Fruit fly (Drosophila melanogaster): Measurements from ENCODE around the gene Rsod.

Rsod gene

DNA sequence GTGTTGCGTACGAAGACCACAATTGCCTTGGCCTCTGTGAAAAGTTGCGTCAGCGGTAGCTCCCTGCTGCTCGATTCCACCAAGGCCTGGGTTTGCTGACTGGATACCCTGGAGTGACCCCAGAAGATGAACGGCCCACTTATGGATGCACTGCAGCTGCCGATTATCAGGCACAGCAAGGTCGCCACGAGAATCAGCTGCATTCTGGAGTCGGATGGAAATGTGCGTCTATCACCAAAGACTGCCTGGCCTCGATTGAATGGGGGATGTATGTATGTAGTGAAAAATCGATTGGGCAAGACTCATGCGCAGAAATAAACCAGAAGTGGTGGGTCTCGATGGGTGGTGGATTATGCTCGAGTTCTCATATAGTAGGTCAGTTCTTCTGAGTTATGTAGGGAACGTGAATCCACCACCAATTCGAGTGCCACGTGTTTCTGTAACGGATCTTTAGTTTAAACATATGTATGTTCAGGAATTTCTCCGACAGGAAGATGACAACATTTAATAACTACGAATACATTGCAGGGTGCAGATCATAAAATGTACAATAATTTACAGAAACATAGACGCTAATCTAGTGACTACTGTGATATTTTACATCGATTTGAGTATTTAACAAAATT, 4.7 kb downstream of the Rsod start, which contains the start of gene VhaAC45RP:
VhaAC45RP (minus strand) TSS at position 261 of the 626 bp plus-strand sequence.
- no peak for TF ChIP-seq CTCF (optimal IDR thresholded peaks at IDR 0.05)
- no peak for TF ChIP-seq CG8478 (optimal IDR thresholded peaks at IDR 0.05)

DNA sequence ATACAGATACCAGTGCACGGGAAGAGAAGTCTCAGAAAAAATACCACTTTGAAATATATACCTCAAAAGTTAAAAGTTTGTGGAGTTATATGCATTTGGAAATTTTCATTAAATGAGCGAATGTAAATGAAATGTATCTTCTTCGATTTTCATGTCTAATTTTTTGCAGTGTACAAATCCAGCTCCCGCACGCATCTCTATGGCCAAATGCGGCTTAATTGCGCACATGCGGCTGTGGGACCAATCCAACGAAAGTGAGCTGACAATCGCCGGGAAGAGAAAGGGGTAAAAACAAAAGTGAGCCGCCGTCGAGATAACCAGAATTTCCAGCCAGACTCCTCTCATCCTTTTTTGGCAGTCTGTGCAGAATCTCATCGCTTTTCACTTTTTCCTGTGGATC, 6.8 kb downstream of the Rsod start:
- TF ChIP-seq CG8478 (optimal IDR thresholded peaks at IDR 0.05): no peak
- TF ChIP-seq CTCF (optimal IDR thresholded peaks at IDR 0.05): no peak

DNA sequence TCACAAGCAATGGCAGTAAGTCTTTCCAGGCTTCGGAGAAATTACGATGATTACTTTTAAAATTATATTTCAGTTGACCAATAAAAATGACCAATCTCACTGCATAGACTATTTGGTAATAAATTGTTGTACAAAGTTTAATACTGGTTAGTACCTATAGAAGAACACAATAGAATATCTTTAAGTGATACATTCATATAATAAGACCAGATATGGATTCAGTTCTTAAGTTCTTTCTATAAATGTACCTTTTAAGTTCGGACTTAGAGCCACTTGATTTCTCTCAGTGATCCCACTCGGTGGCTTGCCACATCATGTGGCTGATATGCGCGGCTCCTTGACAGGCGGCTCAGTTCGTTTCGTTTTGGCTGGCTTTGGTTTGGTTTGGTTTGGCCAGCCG, 7.8 kb downstream of the Rsod start:
- TF ChIP-seq CG8478 (optimal IDR thresholded peaks at IDR 0.05) (no peak), CTCF (optimal IDR thresholded peaks at IDR 0.05) (no peak)

DNA sequence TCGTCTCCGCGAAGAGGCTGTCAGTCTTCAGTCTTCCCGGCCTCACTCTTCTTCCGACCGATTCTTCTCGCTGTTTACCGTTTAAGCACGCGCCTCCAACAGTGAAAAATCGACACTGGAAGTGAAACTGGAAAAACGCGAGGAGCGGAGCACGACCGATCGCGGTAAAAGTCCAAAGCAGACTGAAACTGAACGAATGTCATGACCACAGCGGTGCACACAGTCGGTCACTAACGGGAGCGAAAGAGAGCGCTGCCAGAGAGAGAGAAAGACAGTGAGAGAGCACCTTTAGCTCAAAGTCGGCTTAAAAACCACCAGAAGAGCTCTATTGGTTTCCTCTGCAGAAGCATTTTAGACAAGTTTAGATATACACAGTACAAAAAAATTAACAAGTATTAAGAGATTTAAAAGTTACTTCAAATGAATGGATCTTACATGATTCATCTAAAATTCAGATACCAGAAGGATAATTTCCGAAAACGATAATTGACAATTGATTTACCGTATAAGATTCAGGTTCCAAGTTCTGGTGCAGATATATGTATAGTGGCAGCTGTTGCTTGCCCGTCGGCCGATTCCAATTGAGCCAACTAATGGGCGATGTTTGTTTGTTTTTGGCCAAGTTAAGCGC, 10.6 kb downstream of the Rsod start, which contains the start of gene CG11498:
CG11498 (minus strand) TSS at position 162 of the 631 bp plus-strand sequence.
- TF ChIP-seq CTCF (optimal IDR thresholded peaks at IDR 0.05) (no peak), CG8478 (optimal IDR thresholded peaks at IDR 0.05) (no peak)

DNA sequence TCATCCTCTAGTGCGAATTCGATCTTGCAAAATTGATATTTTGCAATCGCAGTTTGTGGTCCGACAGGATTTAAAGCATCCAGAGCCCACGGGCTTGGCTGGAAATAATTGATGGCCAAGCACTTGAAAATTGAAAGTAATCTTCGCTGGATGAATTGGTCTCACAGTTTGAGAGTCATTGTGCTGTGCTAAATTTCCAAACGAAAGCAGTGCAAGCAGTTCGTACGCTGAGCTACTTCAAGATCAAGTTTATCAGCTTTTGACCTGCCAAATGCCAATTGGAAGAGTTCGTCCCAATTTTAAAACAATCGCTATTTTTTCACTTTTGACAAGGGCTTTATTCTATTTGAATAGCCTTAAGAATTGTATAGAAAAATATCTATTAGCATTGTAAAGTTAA, 17.1 kb downstream of the Rsod start:
- TF ChIP-seq CTCF (optimal IDR thresholded peaks at IDR 0.05) (peak in 1 of 2 experiments; percentile 56), CG8478 (optimal IDR thresholded peaks at IDR 0.05) (no peak)

DNA sequence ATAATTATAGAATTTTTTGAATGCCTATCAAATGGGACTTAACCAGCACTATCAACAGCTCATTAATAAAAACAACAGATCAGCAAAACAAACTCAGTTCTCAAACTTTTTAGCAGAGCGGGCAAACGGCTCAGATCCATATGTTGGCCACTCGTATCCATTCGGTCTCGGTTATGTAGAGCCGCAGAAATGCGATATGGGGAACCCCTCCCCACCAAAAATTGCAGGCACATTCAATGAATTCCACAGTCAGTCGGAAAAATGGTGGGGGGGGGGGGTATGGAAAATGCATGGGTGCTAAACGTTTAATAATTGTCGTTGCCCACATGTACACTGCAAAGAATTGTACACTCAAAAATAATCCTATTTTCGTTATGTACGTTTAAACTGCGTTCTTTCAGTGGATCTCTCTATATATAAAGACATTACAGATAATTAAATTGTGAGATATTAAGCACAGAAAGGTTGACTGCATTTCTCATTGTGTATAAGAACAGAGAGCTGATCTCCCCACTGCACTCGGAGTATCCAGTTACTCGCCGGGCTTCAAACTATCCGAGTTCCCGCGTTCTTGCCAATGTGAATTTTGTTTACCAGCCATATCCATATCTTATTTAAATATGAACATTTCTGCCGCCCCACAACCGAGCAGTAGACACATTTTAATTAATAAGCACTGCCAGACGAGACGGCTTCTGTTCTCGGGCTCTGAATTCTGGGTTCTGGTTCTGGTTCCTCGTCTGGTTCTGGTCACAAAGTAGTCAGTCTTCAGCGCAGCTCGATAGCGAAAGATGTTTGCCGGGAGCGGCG, 19.5 kb downstream of the Rsod start, which contains the start of gene CG15529:
CG15529 (plus strand) TSS at position 760 of the 810 bp plus-strand sequence.
- TF ChIP-seq CTCF (optimal IDR thresholded peaks at IDR 0.05) (no peak), CG8478 (optimal IDR thresholded peaks at IDR 0.05) (no peak)

DNA sequence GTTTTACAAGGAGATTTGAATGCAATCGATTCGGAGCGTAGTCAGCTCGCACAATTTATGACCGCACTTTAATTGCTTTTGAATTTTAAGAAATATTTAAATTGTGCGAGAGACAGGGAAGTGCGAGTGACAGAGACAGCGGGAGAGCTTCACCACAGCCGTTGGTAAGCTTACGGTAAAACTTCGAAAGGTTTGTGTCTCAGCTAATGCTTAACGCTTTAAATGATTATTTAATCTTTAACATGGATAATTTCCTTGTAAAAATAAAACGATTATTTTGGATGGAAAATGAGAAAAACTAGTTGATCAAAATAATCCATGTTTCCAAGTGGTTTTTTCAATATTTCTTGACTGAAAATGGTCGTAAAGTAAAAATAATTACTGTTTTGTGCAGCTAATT, 20.4 kb downstream of the Rsod start:
- TF ChIP-seq CG8478 (optimal IDR thresholded peaks at IDR 0.05) (no peak), CTCF (optimal IDR thresholded peaks at IDR 0.05) (no peak)

DNA sequence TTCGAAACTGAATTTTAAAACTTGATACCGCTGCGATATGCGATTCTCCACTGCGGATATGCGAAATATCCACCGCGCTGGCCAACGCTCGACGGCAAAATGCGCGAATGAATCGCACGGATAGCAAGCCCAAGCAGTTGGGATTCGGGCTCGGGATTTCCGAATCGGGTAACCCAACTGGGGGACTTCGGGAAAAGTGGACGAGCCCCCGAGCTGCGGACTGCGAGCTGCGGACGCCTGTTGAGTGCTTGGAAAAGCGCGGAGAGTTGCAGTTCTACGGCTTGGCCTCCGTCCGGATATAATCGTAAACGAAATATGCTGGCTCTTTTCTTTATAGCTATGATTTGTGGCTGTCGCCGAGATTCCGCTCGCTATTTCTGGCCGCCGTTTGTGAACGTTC, 21.5 kb downstream of the Rsod start, which contains the start of gene AdoR:
AdoR (minus strand) TSS at position 101 of the 400 bp plus-strand sequence.
- TF ChIP-seq CG8478 (optimal IDR thresholded peaks at IDR 0.05): no peak
- no peak for TF ChIP-seq CTCF (optimal IDR thresholded peaks at IDR 0.05)

DNA sequence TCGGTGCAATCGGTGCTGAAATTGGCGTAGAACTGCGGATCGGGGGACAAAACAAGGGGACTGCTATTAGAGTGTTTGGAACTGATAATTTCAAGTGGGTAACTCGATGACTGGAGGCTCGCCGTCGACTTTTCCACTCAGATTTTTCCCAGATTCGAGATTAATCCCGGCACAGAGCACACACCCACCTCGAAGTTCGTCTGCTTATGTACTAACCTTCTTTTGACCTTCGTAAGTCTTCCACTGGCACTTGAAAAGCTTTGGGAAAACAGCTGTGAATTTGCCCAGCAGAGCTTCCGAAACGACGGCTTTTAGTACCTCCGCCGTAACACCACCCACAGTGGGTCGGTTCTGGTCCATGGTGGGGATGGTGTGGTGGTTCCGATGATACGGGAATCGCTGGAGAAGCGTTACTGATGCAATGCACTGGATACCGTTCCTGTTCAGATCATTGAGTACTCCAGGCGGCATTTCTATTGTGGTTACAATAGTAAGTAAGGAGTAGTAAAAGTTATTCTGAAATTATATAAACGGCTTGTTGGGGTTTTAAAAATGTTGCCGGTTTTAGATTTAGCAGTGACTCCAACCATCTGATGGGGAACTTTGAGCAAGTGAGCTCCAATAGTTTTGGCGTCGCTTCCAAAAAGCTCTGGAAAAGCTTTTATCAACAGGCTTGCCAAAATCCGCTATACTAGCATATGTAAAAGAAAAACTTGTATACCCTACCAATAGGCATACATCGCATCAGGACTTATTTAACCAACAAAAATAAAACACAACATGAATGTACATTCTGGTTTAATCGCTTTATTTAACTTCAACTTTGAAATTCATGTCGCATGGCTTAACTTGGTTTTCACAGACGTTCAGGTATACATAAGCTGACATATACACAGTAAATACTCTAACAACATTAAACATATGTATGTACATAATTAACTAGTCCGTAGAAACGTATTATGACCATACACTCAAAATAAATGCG, 36.7 kb downstream of the Rsod start, which contains the start of gene Tpi:
Tpi (minus strand) TSS at position 537 of the 985 bp plus-strand sequence.
- TF ChIP-seq CG8478 (optimal IDR thresholded peaks at IDR 0.05) (no peak), CTCF (optimal IDR thresholded peaks at IDR 0.05) (no peak)

DNA sequence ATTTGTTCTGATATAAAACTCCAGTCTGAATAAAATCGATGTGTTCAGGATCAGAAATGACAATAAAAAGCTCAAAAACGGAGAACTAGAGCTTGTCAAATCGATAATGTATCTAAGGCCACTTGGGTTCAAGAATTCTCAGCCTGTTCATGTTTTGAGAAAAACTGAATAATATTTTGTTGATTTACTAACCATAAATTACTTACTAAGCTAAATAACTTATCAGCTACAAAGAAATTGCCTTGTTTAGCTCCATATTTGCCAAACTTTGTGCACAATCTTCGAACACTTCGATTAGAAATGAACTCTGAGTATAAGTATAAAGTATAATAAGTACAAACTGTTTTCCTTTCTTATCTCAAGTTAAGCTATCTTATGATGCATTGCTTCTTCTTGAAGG, 38.7 kb downstream of the Rsod start, which contains the start of gene CG31029:
CG31029 (minus strand) TSS at position 101 of the 400 bp plus-strand sequence.
- no peak for TF ChIP-seq CTCF (optimal IDR thresholded peaks at IDR 0.05)
- TF ChIP-seq CG8478 (optimal IDR thresholded peaks at IDR 0.05): no peak

DNA sequence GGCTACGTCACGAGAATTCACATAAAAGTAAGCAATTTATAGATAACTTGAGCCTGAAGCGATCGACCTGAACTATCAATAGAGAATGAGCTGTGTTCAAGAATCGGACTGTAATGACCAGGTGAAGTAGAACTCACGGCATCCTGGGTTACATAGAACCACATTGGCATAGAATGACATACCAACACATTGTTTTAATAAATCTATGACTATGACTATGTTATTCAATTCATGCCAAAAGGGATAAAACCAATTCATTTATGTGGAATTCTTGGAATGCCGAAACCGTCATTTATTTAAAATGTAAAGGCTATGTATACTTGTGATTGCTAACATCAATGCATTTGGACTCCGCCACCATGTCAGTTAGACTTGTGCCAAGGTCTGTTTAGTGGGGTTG, 42.0 kb downstream of the Rsod start, which contains the start of gene Ppi1:
Ppi1 (minus strand) TSS at position 101 of the 400 bp plus-strand sequence.
- no peak for TF ChIP-seq CG8478 (optimal IDR thresholded peaks at IDR 0.05)
- no peak for TF ChIP-seq CTCF (optimal IDR thresholded peaks at IDR 0.05)

DNA sequence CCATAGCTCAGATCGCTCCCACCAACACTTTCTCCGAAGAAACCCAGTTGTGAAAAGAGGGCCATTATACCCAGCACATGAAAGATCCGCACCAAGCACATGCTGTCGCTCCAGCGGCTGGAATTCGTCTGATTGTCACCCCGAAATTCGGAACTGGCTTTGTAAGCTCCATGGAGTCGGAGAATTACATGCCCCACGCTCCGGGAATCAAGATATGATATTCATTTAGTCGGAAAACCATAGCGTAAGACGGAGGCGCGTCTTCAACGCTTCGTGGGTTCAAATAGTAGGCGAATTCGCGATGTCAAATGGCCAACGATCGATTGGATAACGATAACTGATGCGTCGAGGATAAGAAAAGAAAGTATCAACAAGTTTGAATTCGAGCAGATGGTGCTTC, 46.4 kb downstream of the Rsod start, which contains the start of gene CG45073:
CG45073 (minus strand) TSS at position 101 of the 400 bp plus-strand sequence.
- no peak for TF ChIP-seq CG8478 (optimal IDR thresholded peaks at IDR 0.05)
- no peak for TF ChIP-seq CTCF (optimal IDR thresholded peaks at IDR 0.05)

DNA sequence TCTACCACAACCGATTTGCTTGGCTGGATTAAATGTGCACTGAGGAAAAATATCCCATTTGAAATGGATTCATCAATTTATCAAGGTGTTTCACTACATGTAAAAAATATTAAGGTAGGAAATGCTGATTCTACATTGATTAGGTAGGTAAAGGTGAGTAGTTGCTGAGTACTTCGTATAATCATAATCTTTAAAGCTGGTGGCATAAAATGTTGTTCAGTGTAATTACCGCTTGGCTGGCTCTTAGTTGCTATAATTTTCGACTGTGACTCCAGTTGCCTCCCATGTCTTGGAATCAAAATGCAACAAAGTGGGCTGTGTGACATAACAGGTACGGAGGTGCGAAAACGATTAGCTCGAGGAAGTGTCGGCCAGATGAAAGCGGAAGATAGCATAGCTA, 47.8 kb downstream of the Rsod start, which contains the start of gene CG45072:
CG45072 (minus strand) TSS at position 101 of the 400 bp plus-strand sequence.
- TF ChIP-seq CTCF (optimal IDR thresholded peaks at IDR 0.05) (no peak), CG8478 (optimal IDR thresholded peaks at IDR 0.05) (no peak)

DNA sequence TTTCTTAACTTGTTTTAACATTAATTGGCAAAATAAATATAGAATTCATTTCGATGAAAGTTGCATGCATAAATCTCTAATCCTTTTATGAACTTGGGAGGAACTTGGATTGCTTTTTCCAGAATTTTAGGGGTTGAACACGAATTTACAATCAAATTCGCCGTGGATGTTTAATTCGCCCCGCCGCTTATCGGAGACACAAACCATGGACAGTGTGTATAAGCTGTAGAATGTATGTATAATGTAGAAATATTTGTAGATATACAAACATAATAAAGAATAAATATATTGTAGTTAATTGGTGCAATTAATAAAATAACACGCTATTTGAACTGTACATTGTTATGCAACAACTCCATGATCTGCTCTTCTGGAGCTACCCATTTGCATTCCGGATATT, 49.3 kb downstream of the Rsod start:
- TF ChIP-seq CG8478 (optimal IDR thresholded peaks at IDR 0.05) (no peak), CTCF (optimal IDR thresholded peaks at IDR 0.05) (peak in 1 of 2 experiments; percentile 21)

All from S2 (cell line).